Worm (Caenorhabditis elegans): ENCODE results near the gene Y47D7A.7.

- TF ChIP-seq ama-1 (optimal IDR thresholded peaks at IDR 0.05) (no peak), pes-1 (GFP tag; IDR thresholded peaks at IDR 0.05) (no peak), flt-1 (GFP tag; IDR thresholded peaks at IDR 0.05) (no peak), sea-1 (GFP tag; conservative IDR thresholded peaks at IDR 0.05) (no peak)
These were observed 31.8 kb downstream of the Y47D7A.7 start for ce11 chrV:4387916-4388315.
